Fruit fly (Drosophila melanogaster) whole organism, embryonic: ENCODE data around the gene CG12945.

Experiments used
- Ada2b ChIP-seq: fragments of 200-800 bp; sonication (Bioruptor generic); IDR thresholded peaks from 2 replicates; pipeline ENCODE4 v1.3.6; 2022; ENCODE audit warnings: missing biosample characterization, missing genetic modification characterization
- B-H2 ChIP-seq: fragments of 200-800 bp; sonication (Bioruptor generic); optimal IDR thresholded peaks from 2 replicates; lab custom pipeline; 2018; ENCODE audit warnings: missing biosample characterization, mild to moderate bottlenecking, missing genetic modification characterization
- Bdp1 ChIP-seq: fragments of 200-800 bp; sonication (Bioruptor generic); optimal IDR thresholded peaks from 3 replicates; lab custom pipeline; 2016; ENCODE audit warnings: missing biosample characterization, missing genetic modification characterization
- Bgb ChIP-seq: fragments of 200-800 bp; sonication (Bioruptor generic); IDR thresholded peaks from 2 replicates; pipeline ENCODE4 v1.3.6; 2022; ENCODE audit warnings: missing biosample characterization, missing genetic modification characterization; ENCODE audit not compliant: partially characterized antibody
- CG10366 ChIP-seq: fragments of 200-800 bp; sonication (Bioruptor generic); IDR thresholded peaks from 2 replicates; pipeline ENCODE4 v1.3.6; 2022; ENCODE audit warnings: missing biosample characterization, missing genetic modification characterization
- CG10431 ChIP-seq: fragments of 200-800 bp; sonication (Bioruptor generic); optimal IDR thresholded peaks from 3 replicates; lab custom pipeline; 2018; ENCODE audit warnings: missing biosample characterization, mild to moderate bottlenecking, missing genetic modification characterization
- CG1233 ChIP-seq: fragments of 200-800 bp; sonication (Bioruptor generic); optimal IDR thresholded peaks from 4 replicates; lab custom pipeline; 2018; ENCODE audit warnings: missing biosample characterization, mild to moderate bottlenecking, missing genetic modification characterization
- CG12769 ChIP-seq: fragments of 200-800 bp; sonication (Bioruptor generic); optimal IDR thresholded peaks from 2 replicates; lab custom pipeline; 2019; ENCODE audit warnings: missing biosample characterization, mild to moderate bottlenecking, missing genetic modification characterization, moderate library complexity
- CG13296 ChIP-seq: fragments of 200-800 bp; sonication (Bioruptor generic); optimal IDR thresholded peaks from 3 replicates; lab custom pipeline; 2018; ENCODE audit warnings: missing biosample characterization, mild to moderate bottlenecking, missing genetic modification characterization
- CG14014 ChIP-seq: fragments of 200-800 bp; sonication (Bioruptor generic); IDR thresholded peaks from 2 replicates; pipeline ENCODE4 v1.3.6; 2022; ENCODE audit warnings: missing biosample characterization, missing genetic modification characterization
- CG16863 ChIP-seq: fragments of 200-800 bp; sonication (Bioruptor generic); optimal IDR thresholded peaks from 3 replicates; lab custom pipeline; 2016; ENCODE audit warnings: missing biosample characterization, missing genetic modification characterization
- CG17912 ChIP-seq: fragments of 200-800 bp; sonication (Bioruptor generic); optimal IDR thresholded peaks from 2 replicates; lab custom pipeline; 2018; ENCODE audit warnings: missing biosample characterization, mild to moderate bottlenecking, missing genetic modification characterization
- CG2202 ChIP-seq: fragments of 200-800 bp; sonication (Bioruptor generic); optimal IDR thresholded peaks from 2 replicates; lab custom pipeline; 2018; ENCODE audit warnings: missing biosample characterization, mild to moderate bottlenecking, missing genetic modification characterization
- CG2875 ChIP-seq: fragments of 200-800 bp; sonication (Bioruptor generic); optimal IDR thresholded peaks from 2 replicates; lab custom pipeline; 2017; ENCODE audit warnings: missing biosample characterization, mild to moderate bottlenecking, missing genetic modification characterization, missing genetic modification reagents
- CG3847 ChIP-seq: fragments of 200-800 bp; sonication (Bioruptor generic); IDR thresholded peaks from 2 replicates; pipeline ENCODE4 v1.3.6; 2022; ENCODE audit warnings: missing biosample characterization, missing genetic modification characterization
- CG4404 ChIP-seq: fragments of 200-800 bp; sonication (Bioruptor generic); IDR thresholded peaks from 2 replicates; pipeline ENCODE4 v1.3.6; 2022; ENCODE audit warnings: missing biosample characterization, missing genetic modification characterization
- CG6683 ChIP-seq: fragments of 200-800 bp; sonication (Bioruptor generic); optimal IDR thresholded peaks from 2 replicates; lab custom pipeline; 2017; ENCODE audit warnings: missing biosample characterization, mild to moderate bottlenecking, missing genetic modification characterization, missing genetic modification reagents
- CG6765 ChIP-seq: fragments of 200-800 bp; sonication (Bioruptor generic); optimal IDR thresholded peaks from 3 replicates; lab custom pipeline; 2017; ENCODE audit warnings: missing biosample characterization, mild to moderate bottlenecking, missing genetic modification characterization
- CG8944 ChIP-seq: fragments of 200-800 bp; sonication (Bioruptor generic); optimal IDR thresholded peaks from 3 replicates; lab custom pipeline; 2016; ENCODE audit warnings: missing biosample characterization, missing genetic modification characterization
- HLH4C ChIP-seq: fragments of 200-800 bp; sonication (Bioruptor generic); IDR thresholded peaks from 3 replicates; pipeline ENCODE4 v1.3.6; 2022; ENCODE audit warnings: missing biosample characterization, missing genetic modification characterization; ENCODE audit not compliant: partially characterized antibody
- Lhr ChIP-seq: fragments of 200-800 bp; sonication (Bioruptor generic); optimal IDR thresholded peaks from 3 replicates; lab custom pipeline; 2017; ENCODE audit warnings: mild to moderate bottlenecking, missing biosample characterization, missing genetic modification reagents, missing genetic modification characterization
- Myb ChIP-seq: fragments of 200-800 bp; sonication (Bioruptor generic); optimal IDR thresholded peaks from 2 replicates; lab custom pipeline; 2016; ENCODE audit warnings: missing biosample characterization, missing genetic modification characterization
- NC2β ChIP-seq: fragments of 200-800 bp; sonication (Bioruptor generic); optimal IDR thresholded peaks from 2 replicates; lab custom pipeline; 2016; ENCODE audit warnings: missing biosample characterization, missing genetic modification characterization
- Sox100B ChIP-seq: fragments of 200-800 bp; sonication (Bioruptor generic); optimal IDR thresholded peaks from 3 replicates; lab custom pipeline; 2018; ENCODE audit warnings: missing biosample characterization, mild to moderate bottlenecking, missing genetic modification characterization
- Xrp1 ChIP-seq: fragments of 200-800 bp; sonication (Bioruptor generic); IDR thresholded peaks from 2 replicates; pipeline ENCODE4 v1.3.6; 2022; ENCODE audit warnings: missing biosample characterization, missing genetic modification characterization
- YL-1 ChIP-seq: fragments of 200-800 bp; sonication (Bioruptor generic); optimal IDR thresholded peaks from 3 replicates; lab custom pipeline; 2017; ENCODE audit warnings: missing biosample characterization, mild to moderate bottlenecking, missing genetic modification characterization
- al ChIP-seq: fragments of 200-800 bp; sonication (Bioruptor generic); IDR thresholded peaks from 2 replicates; pipeline ENCODE4 v1.3.6; 2022; ENCODE audit warnings: missing biosample characterization, missing genetic modification characterization
- ato ChIP-seq: fragments of 200-800 bp; sonication (Bioruptor generic); IDR thresholded peaks from 2 replicates; pipeline ENCODE4 v1.3.6; 2022; ENCODE audit warnings: missing biosample characterization, missing genetic modification characterization; ENCODE audit not compliant: partially characterized antibody
- bbx ChIP-seq: fragments of 200-800 bp; sonication (Bioruptor generic); IDR thresholded peaks from 2 replicates; pipeline ENCODE4 v1.3.6; 2022; ENCODE audit warnings: missing biosample characterization, missing genetic modification characterization; ENCODE audit not compliant: partially characterized antibody
- crc ChIP-seq: fragments of 200-800 bp; sonication (Bioruptor generic); optimal IDR thresholded peaks from 2 replicates; lab custom pipeline; 2016; ENCODE audit warnings: missing biosample characterization, missing genetic modification characterization
- grn ChIP-seq: fragments of 200-800 bp; sonication (Bioruptor generic); optimal IDR thresholded peaks from 3 replicates; lab custom pipeline; 2017; ENCODE audit warnings: missing biosample characterization, missing genetic modification characterization
- gsb ChIP-seq: fragments of 200-800 bp; sonication (Bioruptor generic); IDR thresholded peaks from 2 replicates; pipeline ENCODE4 v1.3.6; 2022; ENCODE audit warnings: missing biosample characterization, missing genetic modification characterization
- hbn ChIP-seq: fragments of 200-800 bp; sonication (Bioruptor generic); IDR thresholded peaks from 2 replicates; pipeline ENCODE4 v1.3.6; 2022; ENCODE audit warnings: missing biosample characterization, missing genetic modification characterization; ENCODE audit not compliant: partially characterized antibody
- her ChIP-seq: fragments of 200-800 bp; sonication (Bioruptor generic); optimal IDR thresholded peaks from 2 replicates; lab custom pipeline; 2016; ENCODE audit warnings: missing biosample characterization, missing genetic modification characterization
- jing ChIP-seq: fragments of 200-800 bp; sonication (Bioruptor generic); optimal IDR thresholded peaks from 2 replicates; lab custom pipeline; 2018; ENCODE audit warnings: missing biosample characterization, mild to moderate bottlenecking, missing genetic modification characterization
- kay ChIP-seq: fragments of 200-800 bp; sonication (Bioruptor generic); optimal IDR thresholded peaks from 2 replicates; lab custom pipeline; 2016; ENCODE audit warnings: missing biosample characterization, missing genetic modification characterization
- kni ChIP-seq: fragments of 200-800 bp; sonication (Bioruptor generic); optimal IDR thresholded peaks from 3 replicates; lab custom pipeline; 2017; ENCODE audit warnings: mild to moderate bottlenecking, missing biosample characterization, missing genetic modification reagents, missing genetic modification characterization
- lola ChIP-seq, 3 experiments: fragments of >200 bp in 2 of 3; fragments of 200-800 bp in 1 of 3; sonication (Bioruptor generic) in 1 of 3; optimal IDR thresholded peaks; 2 replicates each; lab custom pipeline; 2017 to 2019; ENCODE audit warnings: missing biosample characterization in 3 of 3, missing genetic modification characterization in 3 of 3, mild to moderate bottlenecking in 1 of 3, moderate library complexity in 1 of 3
- nom ChIP-seq: fragments of 200-800 bp; sonication (Bioruptor generic); optimal IDR thresholded peaks from 2 replicates; lab custom pipeline; 2017; ENCODE audit warnings: missing biosample characterization, missing genetic modification characterization, mild to moderate bottlenecking, moderate library complexity, missing genetic modification reagents
- pum ChIP-seq: fragments of 200-800 bp; sonication (Bioruptor generic); optimal IDR thresholded peaks from 2 replicates; lab custom pipeline; 2016; ENCODE audit warnings: missing biosample characterization, missing genetic modification characterization
- ro ChIP-seq: fragments of 200-800 bp; sonication (Bioruptor generic); IDR thresholded peaks from 2 replicates; pipeline ENCODE4 v1.3.6; 2022; ENCODE audit warnings: missing biosample characterization, missing genetic modification characterization
- run ChIP-seq: fragments of 200-800 bp; sonication (Bioruptor generic); optimal IDR thresholded peaks from 3 replicates; lab custom pipeline; 2018; ENCODE audit warnings: missing biosample characterization, mild to moderate bottlenecking, missing genetic modification characterization
- sc ChIP-seq, 3 experiments: fragments of >200 bp in 2 of 3; fragments of 200-800 bp in 1 of 3; sonication (Bioruptor generic) in 1 of 3; optimal IDR thresholded peaks; 2 replicates in 2 of 3; 3 replicates in 1 of 3; lab custom pipeline; 2017; ENCODE audit warnings: mild to moderate bottlenecking in 1 of 3, missing biosample characterization in 1 of 3, missing genetic modification characterization in 1 of 3, missing genetic modification reagents in 1 of 3
- sug ChIP-seq: fragments of 200-800 bp; optimal IDR thresholded peaks from 2 replicates; lab custom pipeline; 2019; ENCODE audit warnings: missing biosample characterization, mild to moderate bottlenecking, missing genetic modification characterization, moderate library complexity
- tup ChIP-seq: fragments of 200-800 bp; sonication (Bioruptor generic); optimal IDR thresholded peaks from 2 replicates; lab custom pipeline; 2016; ENCODE audit warnings: missing biosample characterization, mild to moderate bottlenecking, missing genetic modification characterization, moderate library complexity
- usp ChIP-seq: fragments of >200 bp; optimal IDR thresholded peaks from 2 replicates; lab custom pipeline; 2017; ENCODE audit warnings: missing biosample characterization, missing genetic modification characterization
- z ChIP-seq: fragments of 200-800 bp; sonication (Bioruptor generic); IDR thresholded peaks from 3 replicates; pipeline ENCODE4 v1.3.6; 2022; ENCODE audit warnings: missing biosample characterization, missing genetic modification characterization

The CG12945 gene

dm6 chr3R:9767620-9768592, 23.1 kb downstream of the CG12945 start, which contains the start of gene Naa80 (continued):
- TF ChIP-seq CG2202 (tag; lab: Kevin White, UChicago): no peak
- no peak; the same call in 1 of the 2 replicates for TF ChIP-seq gsb (GFP tag; lab: Robert Waterston, UW)
- peak; percentile 58 for TF ChIP-seq tup (GFP tag; lab: Kevin White, UChicago)
- no peak for TF ChIP-seq z (GFP tag; lab: Robert Waterston, UW)
- peak; percentile 60; the same call in 1 of the 2 replicates for TF ChIP-seq CG14014
- TF ChIP-seq CG2875 (GFP tag; lab: Kevin White, UChicago): no peak
- peak; percentile 41; the same call in 1 of the 2 replicates for TF ChIP-seq CG10366
- TF ChIP-seq Lhr (GFP tag; lab: Kevin White, UChicago): peak; percentile 16
- peak; percentile 84 for TF ChIP-seq her (GFP tag; lab: Kevin White, UChicago)
- TF ChIP-seq kni (GFP tag; lab: Kevin White, UChicago): peak; percentile 54
- TF ChIP-seq Bdp1 (GFP tag; lab: Kevin White, UChicago): peak; percentile 58
- TF ChIP-seq CG3847 (GFP tag; lab: Robert Waterston, UW): peak; percentile 94
- peak; percentile 61 for TF ChIP-seq al (GFP tag; lab: Robert Waterston, UW)
- TF ChIP-seq CG16863 (GFP tag; lab: Kevin White, UChicago): peak; percentile 27
- peak; percentile 35 for TF ChIP-seq CG6765 (GFP tag; lab: Kevin White, UChicago)
- TF ChIP-seq hbn: no peak
- TF ChIP-seq nom (GFP tag; lab: Kevin White, UChicago): peak; percentile 71
- peak; percentile 82 for TF ChIP-seq CG17912 (GFP tag; lab: Kevin White, UChicago)
- no peak for TF ChIP-seq Sox100B
- TF ChIP-seq lola (GFP tag; optimal IDR thresholded peaks at IDR 0.05; lab: Kevin White, UChicago): no peak
- peak; percentile 66 for TF ChIP-seq Bgb (GFP tag; lab: Robert Waterston, UW)
- TF ChIP-seq run (tag; lab: Kevin White, UChicago): no peak
- no peak; the same call in 1 of the 2 replicates for TF ChIP-seq ato (GFP tag; lab: Robert Waterston, UW)
- peak; percentile 77 for TF ChIP-seq CG8944
- peak; percentile 78 for TF ChIP-seq pum
- no peak for TF ChIP-seq Ada2b
- TF ChIP-seq CG13296: peak; percentile 64
- TF ChIP-seq kay (GFP tag; lab: Kevin White, UChicago): peak; percentile 71
- no peak for TF ChIP-seq sc (optimal IDR thresholded peaks at IDR 0.05; lab: Kevin White, UChicago)
- no peak for TF ChIP-seq sc (GFP tag; optimal IDR thresholded peaks at IDR 0.05; lab: Kevin White, UChicago)
- TF ChIP-seq HLH4C (GFP tag; lab: Robert Waterston, UW): 0 out of 3 replicates have a peak, but pooled peaks have one; percentile 23
- TF ChIP-seq B-H2: peak; percentile 84
- TF ChIP-seq Xrp1 (GFP tag; lab: Robert Waterston, UW): peak; percentile 59; the same call in 1 of the 2 replicates
- peak; percentile 20 for TF ChIP-seq CG10431 (GFP tag; lab: Kevin White, UChicago)
- TF ChIP-seq CG1233 (GFP tag; lab: Kevin White, UChicago): peak; percentile 31
- TF ChIP-seq grn: peak; percentile 10
- peak; percentile 88 for TF ChIP-seq CG12769 (tag; lab: Kevin White, UChicago)
- TF ChIP-seq sug (tag; lab: Kevin White, UChicago): peak; percentile 71
- TF ChIP-seq NC2β (GFP tag; lab: Kevin White, UChicago): peak; percentile 31
- peak; percentile 22 for TF ChIP-seq crc (GFP tag; lab: Kevin White, UChicago)
- no peak for TF ChIP-seq ro
- no peak for TF ChIP-seq CG6683 (GFP tag; lab: Kevin White, UChicago)
- peak; percentile 94 for TF ChIP-seq YL-1 (GFP tag; lab: Kevin White, UChicago)
- TF ChIP-seq bbx (GFP tag; lab: Robert Waterston, UW): peak; percentile 65
- TF ChIP-seq jing (GFP tag; lab: Kevin White, UChicago): no peak
- TF ChIP-seq usp (GFP tag; lab: Kevin White, UChicago): no peak
- TF ChIP-seq Myb (GFP tag; lab: Kevin White, UChicago): peak; percentile 96
- 0 out of 2 replicates have a peak, but pooled peaks have one; percentile 11 for TF ChIP-seq CG4404 (GFP tag; lab: Robert Waterston, UW)
